Worm (Caenorhabditis elegans): ENCODE data around the gene prdx-3.
A peak's percentile ranks its signal among the peaks of the same experiment; 100 is the strongest.

prdx-3 gene

ce11 chrIII:4441781-4442180, 34.5 kb downstream of the prdx-3 start, which contains the start of gene nex-3:
TSS of gene nex-3 (plus strand) at chrIII:4442081.
- TF ChIP-seq pqm-1 (tag; optimal IDR thresholded peaks at IDR 0.05) (no peak), C08G9.2 (tag; optimal IDR thresholded peaks at IDR 0.05) (no peak), mec-3 (tag; optimal IDR thresholded peaks at IDR 0.05; ENCODE audit: borderline replicate concordance) (no peak), npax-4 (tag; optimal IDR thresholded peaks at IDR 0.05) (no peak), hlh-30 (tag; optimal IDR thresholded peaks at IDR 0.05; ENCODE audit: insufficient read depth) (no peak), pros-1 (tag; optimal IDR thresholded peaks at IDR 0.05) (no peak), ttx-3 (tag; optimal IDR thresholded peaks at IDR 0.05) (no peak), fax-1 (tag; optimal IDR thresholded peaks at IDR 0.05) (no peak), ceh-34 (tag; optimal IDR thresholded peaks at IDR 0.05) (no peak), pax-1 (tag; optimal IDR thresholded peaks at IDR 0.05) (no peak), ama-1 (optimal IDR thresholded peaks at IDR 0.05) (no peak), ceh-48 (tag; optimal IDR thresholded peaks at IDR 0.05) (no peak), hlh-6 (tag; optimal IDR thresholded peaks at IDR 0.05) (no peak), F13H6.1 (tag; optimal IDR thresholded peaks at IDR 0.05) (no peak), ceh-22 (tag; optimal IDR thresholded peaks at IDR 0.05) (no peak), sox-4 (tag; optimal IDR thresholded peaks at IDR 0.05) (no peak), hlh-15 (tag; optimal IDR thresholded peaks at IDR 0.05) (no peak), pat-9 (tag; optimal IDR thresholded peaks at IDR 0.05) (no peak), ceh-9 (tag; optimal IDR thresholded peaks at IDR 0.05) (no peak), elt-4 (tag; optimal IDR thresholded peaks at IDR 0.05) (no peak)

DNA sequence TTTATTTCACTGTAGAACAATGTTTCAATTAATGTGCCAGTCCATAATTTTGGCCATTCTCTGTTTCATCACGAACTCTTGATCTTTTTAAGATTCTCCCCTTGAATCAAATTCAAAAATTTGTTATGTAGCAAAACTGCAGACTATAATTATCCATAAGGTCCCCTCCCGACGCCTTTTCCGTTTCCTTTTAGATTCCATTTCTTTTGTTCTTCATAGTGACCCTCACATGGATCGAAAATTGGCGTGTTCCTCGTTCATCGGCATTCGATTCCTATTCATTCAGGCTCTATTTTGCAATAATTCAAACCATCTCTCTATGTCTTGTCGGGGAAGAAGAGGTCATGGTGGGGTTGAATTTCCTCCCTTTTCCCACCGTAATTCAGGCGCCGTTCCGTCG, 37.2 kb downstream of the prdx-3 start:
- TF ChIP-seq ceh-2 (tag; optimal IDR thresholded peaks at IDR 0.05) (no peak), ttx-3 (tag; optimal IDR thresholded peaks at IDR 0.05) (no peak), npax-4 (tag; optimal IDR thresholded peaks at IDR 0.05) (no peak), ahr-1 (tag; optimal IDR thresholded peaks at IDR 0.05) (no peak), sdc-2 (tag; optimal IDR thresholded peaks at IDR 0.05) (no peak), zip-5 (tag; optimal IDR thresholded peaks at IDR 0.05) (no peak), K09A11.1 (tag; optimal IDR thresholded peaks at IDR 0.05; ENCODE audit: insufficient read depth) (no peak), ama-1 (optimal IDR thresholded peaks at IDR 0.05) (no peak), elt-2 (tag; optimal IDR thresholded peaks at IDR 0.05) (no peak), ceh-19 (GFP tag; optimal IDR thresholded peaks at IDR 0.05) (no peak), fkh-10 (GFP tag; optimal IDR thresholded peaks at IDR 0.05) (no peak), ceh-22 (tag; optimal IDR thresholded peaks at IDR 0.05) (no peak), ztf-16 (tag; optimal IDR thresholded peaks at IDR 0.05) (no peak), pha-4 (tag; optimal IDR thresholded peaks at IDR 0.05) (no peak), pag-3 (tag; optimal IDR thresholded peaks at IDR 0.05; ENCODE audit: borderline replicate concordance) (no peak), ceh-18 (tag; optimal IDR thresholded peaks at IDR 0.05) (no peak), ceh-6 (GFP tag; optimal IDR thresholded peaks at IDR 0.05) (no peak), madf-2 (tag; optimal IDR thresholded peaks at IDR 0.05) (no peak), F13H6.1 (tag; optimal IDR thresholded peaks at IDR 0.05) (no peak)

DNA sequence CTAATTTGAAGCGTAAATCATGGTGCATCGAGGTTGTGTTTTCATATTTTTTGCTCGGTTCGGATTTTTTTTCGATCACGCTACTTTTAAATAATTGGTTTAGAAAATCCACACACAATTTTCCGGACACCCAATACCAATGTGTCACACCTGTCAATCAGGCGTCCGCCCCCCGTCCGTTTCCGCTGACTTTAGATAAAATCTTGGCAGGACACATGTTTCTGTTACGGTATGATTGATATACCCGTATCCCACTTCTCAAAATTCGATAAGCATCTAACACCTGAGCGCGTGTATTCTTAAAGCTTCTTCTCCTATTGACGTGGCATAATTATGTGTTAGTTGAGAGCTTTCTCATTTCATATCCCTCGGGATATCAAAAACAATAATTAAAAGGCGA, 40.8 kb downstream of the prdx-3 start:
- TF ChIP-seq unc-55 (GFP tag; optimal IDR thresholded peaks at IDR 0.05) (peak; percentile 53), T23F11.4 (GFP tag; optimal IDR thresholded peaks at IDR 0.05) (no peak), ceh-22 (tag; optimal IDR thresholded peaks at IDR 0.05) (no peak), pha-4 (tag; optimal IDR thresholded peaks at IDR 0.05) (no peak), eyg-1 (tag; optimal IDR thresholded peaks at IDR 0.05) (no peak)

ce11 chrIII:4449357-4449756, 42.1 kb downstream of the prdx-3 start:
- TF ChIP-seq ceh-14 (tag; optimal IDR thresholded peaks at IDR 0.05) = no peak
- no peak for TF ChIP-seq odd-2 (tag; optimal IDR thresholded peaks at IDR 0.05)
- TF ChIP-seq ets-4 (tag; optimal IDR thresholded peaks at IDR 0.05) = no peak
- no peak for TF ChIP-seq fkh-10 (GFP tag; optimal IDR thresholded peaks at IDR 0.05)
- TF ChIP-seq tbx-7 (tag; optimal IDR thresholded peaks at IDR 0.05) = no peak
- no peak for TF ChIP-seq ceh-2 (tag; optimal IDR thresholded peaks at IDR 0.05)
- no peak for TF ChIP-seq pha-4 (tag; optimal IDR thresholded peaks at IDR 0.05)
- no peak for TF ChIP-seq C38D4.7 (GFP tag; optimal IDR thresholded peaks at IDR 0.05)
- no peak for TF ChIP-seq ttx-3 (tag; optimal IDR thresholded peaks at IDR 0.05)
- TF ChIP-seq sox-2 (GFP tag; IDR thresholded peaks at IDR 0.05) = no peak
- no peak for TF ChIP-seq dve-1 (tag; optimal IDR thresholded peaks at IDR 0.05)
- no peak for TF ChIP-seq hlh-8 (tag; optimal IDR thresholded peaks at IDR 0.05)
- TF ChIP-seq che-1 (tag; optimal IDR thresholded peaks at IDR 0.05) = no peak
- no peak for TF ChIP-seq ceh-30 (tag; optimal IDR thresholded peaks at IDR 0.05)
- no peak for TF ChIP-seq ceh-19 (GFP tag; optimal IDR thresholded peaks at IDR 0.05)
